Worm (Caenorhabditis elegans): ENCODE data around the gene unc-79.

- TF ChIP-seq dao-5 (tag; optimal IDR thresholded peaks at IDR 0.05) (no peak), W03F9.2 (tag; optimal IDR thresholded peaks at IDR 0.05) (no peak)
Measured at ce11 chrIII:4098751-4099150, 32.3 kb downstream of the unc-79 start.
